Fruit fly (Drosophila melanogaster) whole organism, prepupa: Measurements from ENCODE around the gene CG31251.

Experiments used
- CG10631 ChIP-seq: fragments of 200-800 bp; sonication (Bioruptor generic); optimal IDR thresholded peaks from 2 replicates; lab custom pipeline; 2016; ENCODE audit warnings: missing biosample characterization, missing genetic modification characterization
- CG11762 ChIP-seq: fragments of 200-800 bp; sonication (Bioruptor generic); optimal IDR thresholded peaks from 3 replicates; lab custom pipeline; 2016; ENCODE audit warnings: missing biosample characterization, missing genetic modification characterization; ENCODE audit not compliant: insufficient read depth
- CG11902 ChIP-seq: fragments of 200-800 bp; sonication (Bioruptor generic); optimal IDR thresholded peaks from 3 replicates; lab custom pipeline; 2016; ENCODE audit warnings: missing biosample characterization, missing genetic modification characterization
- CG1621 ChIP-seq: fragments of 200-800 bp; sonication (Bioruptor generic); optimal IDR thresholded peaks from 3 replicates; lab custom pipeline; 2018; ENCODE audit warnings: missing biosample characterization, mild to moderate bottlenecking, missing genetic modification characterization
- CG16779 ChIP-seq: fragments of 200-800 bp; sonication (Bioruptor generic); optimal IDR thresholded peaks from 3 replicates; lab custom pipeline; 2017; ENCODE audit warnings: missing biosample characterization, mild to moderate bottlenecking, missing genetic modification characterization
- CG3032 ChIP-seq: fragments of 200-800 bp; optimal IDR thresholded peaks from 2 replicates; lab custom pipeline; 2019; ENCODE audit warnings: missing biosample characterization, mild to moderate bottlenecking, missing genetic modification characterization, moderate library complexity
- CG34406 ChIP-seq: fragments of 200-800 bp; sonication (Bioruptor generic); optimal IDR thresholded peaks from 3 replicates; lab custom pipeline; 2016; ENCODE audit warnings: missing biosample characterization, missing genetic modification characterization
- CG6276 ChIP-seq: fragments of 200-800 bp; sonication (Bioruptor generic); optimal IDR thresholded peaks from 2 replicates; lab custom pipeline; 2017; ENCODE audit warnings: missing biosample characterization, mild to moderate bottlenecking, missing genetic modification characterization
- CG6792 ChIP-seq: fragments of 200-800 bp; sonication (Bioruptor generic); optimal IDR thresholded peaks from 3 replicates; lab custom pipeline; 2016; ENCODE audit warnings: missing biosample characterization, missing genetic modification characterization
- CG6854 ChIP-seq: fragments of 200-800 bp; sonication (Bioruptor generic); optimal IDR thresholded peaks from 2 replicates; lab custom pipeline; 2017; ENCODE audit warnings: missing biosample characterization, mild to moderate bottlenecking, missing genetic modification characterization
- CG8119 ChIP-seq: fragments of 200-800 bp; sonication (Bioruptor generic); IDR thresholded peaks from 3 replicates; pipeline ENCODE4 v1.3.6; 2022; ENCODE audit warnings: missing biosample characterization, missing genetic modification characterization
- CG9139 ChIP-seq: fragments of 200-800 bp; sonication (Bioruptor generic); optimal IDR thresholded peaks from 3 replicates; lab custom pipeline; 2017; ENCODE audit warnings: missing biosample characterization, mild to moderate bottlenecking, missing genetic modification characterization
- Eip78C ChIP-seq: fragments of 200-800 bp; sonication (Bioruptor generic); peaks from one replicate; lab custom pipeline; 2016; ENCODE audit warnings: missing biosample characterization, missing genetic modification characterization
- Eip93F ChIP-seq: fragments of 200-800 bp; sonication (Bioruptor generic); optimal IDR thresholded peaks from 2 replicates; lab custom pipeline; 2016; ENCODE audit warnings: missing biosample characterization, mild to moderate bottlenecking, missing genetic modification characterization
- Ets96B ChIP-seq: fragments of 200-800 bp; optimal IDR thresholded peaks from 2 replicates; lab custom pipeline; 2019; ENCODE audit warnings: missing biosample characterization, mild to moderate bottlenecking, missing genetic modification characterization, moderate library complexity
- Hr38 ChIP-seq: sonication (Bioruptor generic); optimal IDR thresholded peaks from 2 replicates; lab custom pipeline; 2016; ENCODE audit warnings: missing biosample characterization, missing genetic modification characterization
- Hr4 ChIP-seq: fragments of 200-800 bp; sonication (Bioruptor generic); optimal IDR thresholded peaks from 3 replicates; lab custom pipeline; 2016; ENCODE audit warnings: missing biosample characterization, missing genetic modification characterization
- Met ChIP-seq: fragments of 200-800 bp; sonication (Bioruptor generic); optimal IDR thresholded peaks from 3 replicates; lab custom pipeline; 2016; ENCODE audit warnings: missing biosample characterization, missing genetic modification characterization
- Smox ChIP-seq: fragments of 200-800 bp; sonication (Bioruptor generic); optimal IDR thresholded peaks from 3 replicates; lab custom pipeline; 2016; ENCODE audit warnings: missing biosample characterization, missing genetic modification characterization
- Sox102F ChIP-seq: fragments of 200-800 bp; sonication (Bioruptor generic); optimal IDR thresholded peaks from 2 replicates; lab custom pipeline; 2016; ENCODE audit warnings: missing biosample characterization, mild to moderate bottlenecking, missing genetic modification characterization
- Sox15 ChIP-seq: fragments of 200-800 bp; sonication (Bioruptor generic); optimal IDR thresholded peaks from 3 replicates; lab custom pipeline; 2016; ENCODE audit warnings: missing biosample characterization, missing genetic modification characterization
- cyc ChIP-seq: fragments of 200-800 bp; sonication (Bioruptor generic); optimal IDR thresholded peaks from 3 replicates; lab custom pipeline; 2016; ENCODE audit warnings: missing biosample characterization, missing genetic modification characterization
- eg ChIP-seq: fragments of 200-800 bp; sonication (Bioruptor generic); IDR thresholded peaks from 3 replicates; pipeline ENCODE4 v1.3.6; 2022; ENCODE audit warnings: missing biosample characterization, missing genetic modification characterization
- esn ChIP-seq: fragments of 200-800 bp; sonication (Bioruptor generic); optimal IDR thresholded peaks from 2 replicates; lab custom pipeline; 2016; ENCODE audit warnings: missing biosample characterization, mild to moderate bottlenecking, missing genetic modification characterization, moderate library complexity
- fd59A ChIP-seq: fragments of 200-800 bp; sonication (Bioruptor generic); optimal IDR thresholded peaks from 2 replicates; lab custom pipeline; 2017; ENCODE audit warnings: missing biosample characterization, mild to moderate bottlenecking, missing genetic modification characterization, missing genetic modification reagents
- fd85E ChIP-seq: fragments of 200-800 bp; sonication (Bioruptor generic); optimal IDR thresholded peaks from 3 replicates; lab custom pipeline; 2016; ENCODE audit warnings: missing biosample characterization, missing genetic modification characterization
- fkh ChIP-seq: fragments of 200-800 bp; sonication (Bioruptor generic); optimal IDR thresholded peaks from 3 replicates; lab custom pipeline; 2017; ENCODE audit warnings: missing biosample characterization, mild to moderate bottlenecking, missing genetic modification characterization, moderate library complexity
- pdm3 ChIP-seq: fragments of 200-800 bp; sonication (Bioruptor generic); optimal IDR thresholded peaks from 3 replicates; lab custom pipeline; 2016; ENCODE audit warnings: missing biosample characterization, missing genetic modification characterization
- salr ChIP-seq, 2 experiments: fragments of 200-800 bp; sonication (Bioruptor generic); optimal IDR thresholded peaks; 3 replicates each; lab custom pipeline; 2016 to 2018; ENCODE audit warnings: missing biosample characterization in 2 of 2, missing genetic modification characterization in 2 of 2, mild to moderate bottlenecking in 1 of 2
- topi ChIP-seq: fragments of 200-800 bp; sonication (Bioruptor generic); optimal IDR thresholded peaks from 3 replicates; lab custom pipeline; 2016; ENCODE audit warnings: missing biosample characterization, missing genetic modification characterization

CG31251 gene

dm6 chr3R:17684854-17685253 is at the start of gene CG31251, which contains the start of gene CG31360:
CG31251 (minus strand) TSS chr3R:17684915.
CG31360 (plus strand) TSS chr3R:17685097.
- peak; percentile 7 for TF ChIP-seq esn (GFP tag; lab: Kevin White, UChicago)
- no peak for TF ChIP-seq fkh
- peak; percentile 34 for TF ChIP-seq Eip78C (GFP tag; lab: Kevin White, UChicago)
- TF ChIP-seq CG1621 (tag; lab: Kevin White, UChicago): no peak
- TF ChIP-seq CG11762 (GFP tag; lab: Kevin White, UChicago): no peak
- TF ChIP-seq fd59A (GFP tag; lab: Kevin White, UChicago): no peak
- no peak for TF ChIP-seq topi (GFP tag; lab: Kevin White, UChicago)
- no peak for TF ChIP-seq CG34406 (GFP tag; lab: Kevin White, UChicago)
- peak; percentile 22 for TF ChIP-seq CG3032 (tag; lab: Kevin White, UChicago)
- no peak for TF ChIP-seq Ets96B (tag; lab: Kevin White, UChicago)
- no peak for TF ChIP-seq Hr4 (GFP tag; lab: Kevin White, UChicago)
- TF ChIP-seq fd85E (GFP tag; lab: Kevin White, UChicago): no peak

- TF ChIP-seq topi (GFP tag; lab: Kevin White, UChicago) (no peak), CG8119 (GFP tag; lab: Robert Waterston, UW) (no peak), pdm3 (no peak), Sox15 (GFP tag; lab: Kevin White, UChicago) (no peak), CG3032 (tag; lab: Kevin White, UChicago) (no peak), CG6854 (GFP tag; lab: Kevin White, UChicago) (no peak), eg (no peak), Smox (GFP tag; lab: Kevin White, UChicago) (no peak), Ets96B (tag; lab: Kevin White, UChicago) (no peak), cyc (GFP tag; lab: Kevin White, UChicago) (no peak), CG16779 (tag; lab: Kevin White, UChicago) (no peak)
Measured at dm6 chr3R:17733261-17733660, 48.5 kb upstream of the CG31251 start, which contains the start of gene CG14321. CG14321 (plus strand) TSS chr3R:17733598.

- no peak for TF ChIP-seq Met (GFP tag; lab: Kevin White, UChicago)
- no peak for TF ChIP-seq CG6792
- no peak for TF ChIP-seq CG3032 (tag; lab: Kevin White, UChicago)
- TF ChIP-seq CG11902 (GFP tag; lab: Kevin White, UChicago): no peak
- TF ChIP-seq Eip93F (GFP tag; lab: Kevin White, UChicago): no peak
Measured at dm6 chr3R:17725558-17725957, 40.8 kb upstream of the CG31251 start, which contains the start of gene Lgr1. Lgr1 (plus strand) TSS chr3R:17725777.

- TF ChIP-seq Smox (GFP tag; lab: Kevin White, UChicago) (no peak), Hr38 (GFP tag; lab: Kevin White, UChicago) (no peak), CG1621 (tag; lab: Kevin White, UChicago) (no peak), Sox15 (GFP tag; lab: Kevin White, UChicago) (no peak), CG6276 (GFP tag; lab: Kevin White, UChicago) (no peak), CG10631 (GFP tag; lab: Kevin White, UChicago) (no peak), salr (GFP tag; optimal IDR thresholded peaks at IDR 0.05; lab: Kevin White, UChicago) (no peak), Met (GFP tag; lab: Kevin White, UChicago) (no peak), Sox102F (GFP tag; lab: Kevin White, UChicago) (no peak), fd59A (GFP tag; lab: Kevin White, UChicago) (no peak), esn (GFP tag; lab: Kevin White, UChicago) (no peak), CG9139 (no peak), cyc (GFP tag; lab: Kevin White, UChicago) (no peak)
Measured at dm6 chr3R:17724963-17725362, 40.2 kb upstream of the CG31251 start, which contains the start of gene Atg8b. Atg8b (minus strand) TSS chr3R:17725063.
